Worm (Caenorhabditis elegans): ENCODE results near the gene srap-1.

DNA sequence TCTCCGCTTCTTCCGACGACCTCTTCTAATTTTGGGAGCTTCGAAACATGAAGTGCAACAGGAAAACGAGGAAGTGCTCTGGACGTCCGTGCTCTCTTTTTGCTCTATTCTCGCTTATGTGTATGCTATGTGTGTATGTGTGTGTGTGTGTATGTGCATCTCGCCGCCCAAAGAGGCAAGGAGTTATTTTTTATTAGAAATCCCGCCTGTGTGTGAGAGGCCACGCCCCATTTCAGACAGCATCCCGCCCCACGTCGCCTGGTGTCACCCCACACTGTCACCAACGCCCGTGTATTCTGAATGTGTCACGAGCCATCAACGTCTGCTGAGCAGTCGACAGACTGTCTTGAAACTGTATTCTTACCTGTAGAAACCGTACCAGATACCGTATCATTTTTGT, 52.5 kb downstream of the srap-1 start, which contains the start of gene T05B9.2:
- TF ChIP-seq jun-1 (tag; optimal IDR thresholded peaks at IDR 0.05): no peak
- no peak for TF ChIP-seq efl-1 (optimal IDR thresholded peaks at IDR 0.05)
- no peak for TF ChIP-seq efl-1 (GFP tag; optimal IDR thresholded peaks at IDR 0.05 in 1 of 2)
- TF ChIP-seq tlp-1 (tag; optimal IDR thresholded peaks at IDR 0.05): no peak
- TF ChIP-seq fos-1 (tag; optimal IDR thresholded peaks at IDR 0.05): no peak
- no peak for TF ChIP-seq unc-62 (GFP tag; optimal IDR thresholded peaks at IDR 0.05)
- TF ChIP-seq nhr-77 (tag; optimal IDR thresholded peaks at IDR 0.05): no peak
